Worm (Caenorhabditis elegans) whole organism, L2 larva: Measurements from ENCODE around the gene ptr-13.

Experiments
- nhr-11 ChIP-seq: fragments of 150-350 bp; optimal IDR thresholded peaks from 2 replicates; lab custom pipeline; 2014; ENCODE audit warnings: missing biosample characterization, missing genetic modification characterization
- nhr-23 ChIP-seq: fragments of 150-350 bp; optimal IDR thresholded peaks from 2 replicates; lab custom pipeline; 2014; ENCODE audit warnings: missing biosample characterization, missing genetic modification reagents, missing genetic modification characterization

DNA sequence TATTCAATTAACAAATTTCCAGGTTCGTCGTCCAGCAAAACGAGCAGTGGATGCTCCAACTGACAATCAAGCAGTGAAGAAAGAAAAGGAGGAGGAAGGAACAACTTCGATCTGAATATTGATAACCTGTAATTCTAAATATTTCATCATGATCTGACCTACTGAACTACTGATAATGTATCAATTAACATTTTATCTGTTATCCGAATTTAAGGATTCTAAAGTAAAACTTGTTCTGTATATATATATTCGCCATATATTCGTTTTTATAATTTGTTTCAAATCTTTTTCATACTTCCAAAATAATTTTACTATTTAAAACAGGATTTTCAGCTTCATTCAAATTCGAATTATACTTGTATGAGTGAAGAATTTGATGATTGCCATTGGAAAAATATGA lies 54.5 kb downstream of the ptr-13 start, which contains the start of gene apc-17:
- no peak for TF ChIP-seq nhr-11 (tag; lab: Kevin White, UChicago)
- TF ChIP-seq nhr-23: no peak
